Fruit fly (Drosophila melanogaster) S2 (cell line): ENCODE results near the gene arg.

ENCODE experiments used
- CG8478 ChIP-seq: fragments of >200 bp; optimal IDR thresholded peaks from 2 replicates; lab custom pipeline; 2018
- CTCF ChIP-seq, 2 experiments: fragments of >200 bp; optimal IDR thresholded peaks; 2 replicates each; lab custom pipeline; 2018

arg gene

DNA sequence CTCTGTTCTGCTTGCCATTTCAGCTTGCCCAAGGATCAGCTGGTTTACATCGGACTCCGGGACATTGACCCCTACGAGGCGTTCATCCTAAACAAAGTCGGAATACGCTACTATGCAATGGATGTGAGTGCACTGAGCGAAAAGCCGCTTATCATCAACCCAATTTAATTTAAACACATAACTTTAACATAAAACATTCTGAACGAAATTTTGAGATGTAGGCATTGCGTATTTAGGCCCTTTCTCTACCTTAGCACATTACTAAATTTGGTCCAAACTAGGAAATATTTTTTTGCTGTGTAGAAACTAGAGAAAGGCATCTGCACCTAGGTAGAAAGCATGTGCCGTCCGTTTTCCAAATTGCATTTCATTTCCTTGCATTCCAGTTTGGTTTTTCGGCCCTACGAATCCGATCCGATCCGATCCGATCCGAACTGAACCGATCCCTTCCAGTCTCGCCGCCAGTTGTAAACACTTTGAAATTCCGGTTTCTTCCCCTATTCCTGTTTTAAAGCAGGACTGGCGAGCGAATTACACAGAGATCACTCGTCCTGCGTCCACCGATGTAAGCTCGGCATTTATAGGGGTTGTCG lies 17.3 kb downstream of the arg start:
- TF ChIP-seq CTCF (optimal IDR thresholded peaks at IDR 0.05; lab: Kevin White, UChicago) (no peak), CG8478 (lab: Kevin White, UChicago) (no peak)

dm6 chrX:529724-530603 lies 20.7 kb downstream of the arg start, which contains the start of the genes CG4293 and Appl:
Gene CG4293 (minus strand): TSS chrX:530291.
Gene Appl (plus strand): TSS chrX:530501.
- TF ChIP-seq CG8478 (lab: Kevin White, UChicago) (no peak), CTCF (optimal IDR thresholded peaks at IDR 0.05; lab: Kevin White, UChicago) (peak; percentile 87 to 95)

DNA sequence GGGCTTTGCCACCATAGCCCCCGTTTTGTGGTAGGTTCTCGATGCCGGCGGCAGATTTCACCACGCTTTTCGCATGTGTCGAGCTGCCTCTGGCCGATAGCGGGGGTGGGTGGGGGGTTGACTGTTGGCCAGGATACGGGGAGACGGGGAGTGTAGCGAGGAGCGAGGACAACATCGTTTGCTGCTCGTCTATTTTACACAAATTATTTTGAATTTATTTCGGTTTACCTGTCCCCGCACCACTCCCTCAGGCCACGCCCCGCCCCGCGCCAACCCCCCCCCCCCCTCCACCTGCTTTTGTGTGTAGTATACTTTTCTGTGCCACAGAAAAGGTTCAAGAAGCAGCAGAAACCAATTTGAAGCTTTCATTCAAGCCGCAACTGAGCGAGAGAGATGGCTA lies 32.8 kb downstream of the arg start:
- TF ChIP-seq CTCF (optimal IDR thresholded peaks at IDR 0.05; lab: Kevin White, UChicago) (no peak), CG8478 (lab: Kevin White, UChicago) (no peak)

DNA sequence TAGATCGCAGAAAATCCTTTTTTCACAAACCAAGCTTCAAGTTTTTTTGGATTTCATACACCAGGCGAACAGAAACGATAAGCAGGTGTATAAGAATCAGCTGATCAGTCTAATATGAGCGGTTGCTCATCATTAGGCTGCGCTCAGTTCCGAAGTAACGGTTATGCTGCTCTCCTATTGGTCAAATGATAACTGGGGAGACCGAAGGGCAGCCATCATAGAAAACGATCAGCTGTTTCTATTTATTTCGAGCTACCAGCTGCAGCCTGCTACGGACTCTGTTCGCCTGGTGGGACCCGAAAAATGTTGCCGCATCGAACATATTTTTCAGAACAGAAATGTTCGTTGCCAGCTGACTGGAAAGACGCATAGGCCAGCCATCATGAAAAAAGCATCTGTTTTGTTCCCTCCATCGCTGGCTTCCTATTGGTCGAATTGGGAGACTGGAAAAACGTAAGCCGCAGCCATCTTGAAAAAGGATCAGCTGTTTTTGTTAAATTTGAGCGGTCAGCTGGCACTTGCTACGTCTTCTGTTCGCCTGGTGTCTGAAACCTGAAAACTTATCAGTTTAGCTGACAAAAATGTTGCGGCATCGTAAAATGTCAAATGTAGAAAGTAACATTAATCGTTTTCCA lies 37.3 kb downstream of the arg start:
- no peak for TF ChIP-seq CG8478 (lab: Kevin White, UChicago)
- peak; percentile 23 to 45 for TF ChIP-seq CTCF (optimal IDR thresholded peaks at IDR 0.05; lab: Kevin White, UChicago)
